Worm (Caenorhabditis elegans) whole organism, L1 larva: ENCODE results near the gene rod-1.
A peak's percentile ranks its signal among the peaks of the same experiment; 100 is the strongest.

Source experiments
- C04F5.9 ChIP-seq: sonication (generic microtip); optimal IDR thresholded peaks from 2 replicates; lab custom pipeline; 2016; ENCODE audit warnings: missing genetic modification characterization, missing compliant biosample characterization
- hlh-4 ChIP-seq: sonication (generic microtip); optimal IDR thresholded peaks from 2 replicates; lab custom pipeline; 2016; ENCODE audit warnings: mild to moderate bottlenecking, missing genetic modification characterization, missing compliant biosample characterization
- swsn-7 ChIP-seq: sonication (generic microtip); optimal IDR thresholded peaks from 2 replicates; lab custom pipeline; 2016; ENCODE audit warnings: missing genetic modification characterization, missing compliant biosample characterization

The rod-1 gene

ce11 chrIV:7532360-7532759 is 54.1 kb downstream of the rod-1 start, which contains the start of gene R05G6.1:
TSS of gene R05G6.1 (plus strand) at chrIV:7532660.
- TF ChIP-seq C04F5.9 (no peak), hlh-4 (peak; percentile 44), swsn-7 (tag; lab: Kevin White, UChicago) (no peak)
